Fruit fly (Drosophila melanogaster): ENCODE data around the gene CG33299.

DNA sequence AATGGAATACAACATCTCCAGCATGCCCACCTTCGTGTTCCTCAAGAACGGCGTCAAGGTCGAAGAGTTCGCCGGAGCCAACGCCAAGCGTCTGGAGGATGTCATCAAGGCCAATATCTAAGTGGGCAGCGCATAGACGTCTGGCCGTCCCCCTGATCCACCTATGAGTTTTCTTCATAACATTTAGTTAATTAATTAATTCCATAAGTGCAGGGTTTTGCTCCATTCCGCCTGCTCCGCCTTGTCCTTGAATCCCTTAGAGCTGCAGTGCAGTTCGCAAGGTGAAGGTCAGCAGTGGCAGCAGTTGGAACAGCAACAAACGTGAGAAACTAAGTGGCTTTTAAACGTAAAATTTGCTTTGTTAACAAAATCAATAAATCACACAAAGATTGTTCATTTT lies 40.8 kb upstream of the CG33299 start:
- no peak for TF ChIP-seq CG8478 (optimal IDR thresholded peaks at IDR 0.05)
- TF ChIP-seq CTCF (optimal IDR thresholded peaks at IDR 0.05) = no peak
